Fruit fly (Drosophila melanogaster): Measurements from ENCODE around the gene CG10984.

CG10984 gene

dm6 chr3L:12703451-12704020 lies 46.4 kb upstream of the CG10984 start:
- peak; percentile 47 for TF ChIP-seq topi (GFP tag; optimal IDR thresholded peaks at IDR 0.05)
- TF ChIP-seq CG7368 (GFP tag; optimal IDR thresholded peaks at IDR 0.05): no peak
- TF ChIP-seq Sox14 (GFP tag; optimal IDR thresholded peaks at IDR 0.05): no peak
- TF ChIP-seq cyc (GFP tag; optimal IDR thresholded peaks at IDR 0.05): peak; percentile 7
- TF ChIP-seq CG6808 (GFP tag; optimal IDR thresholded peaks at IDR 0.05): peak; percentile 42
- peak; percentile 15 for TF ChIP-seq CG10631 (GFP tag; optimal IDR thresholded peaks at IDR 0.05)
- TF ChIP-seq dsx (GFP tag; optimal IDR thresholded peaks at IDR 0.05; ENCODE audit: poor library complexity, severe bottlenecking): peak; percentile 37
- peak; percentile 51 for TF ChIP-seq CG10669 (GFP tag; optimal IDR thresholded peaks at IDR 0.05)
- TF ChIP-seq CG6163 (GFP tag; IDR thresholded peaks at IDR 0.05): peak; percentile 23; the same call in 1 of the 3 replicates
- peak in 1 of 2 experiments; percentile 29 for TF ChIP-seq ss (GFP tag; optimal IDR thresholded peaks at IDR 0.05)
- no peak for TF ChIP-seq esn (GFP tag; optimal IDR thresholded peaks at IDR 0.05)
- peak; percentile 15 for TF ChIP-seq CG3032 (tag; optimal IDR thresholded peaks at IDR 0.05)
- TF ChIP-seq spab (GFP tag; optimal IDR thresholded peaks at IDR 0.05): peak; percentile 32
- peak; percentile 21 for TF ChIP-seq CG11762 (GFP tag; optimal IDR thresholded peaks at IDR 0.05; ENCODE audit: insufficient read depth)
- no peak for TF ChIP-seq Hr39 (GFP tag; optimal IDR thresholded peaks at IDR 0.05)
- TF ChIP-seq Smox (GFP tag; optimal IDR thresholded peaks at IDR 0.05): no peak
- peak; percentile 41 for TF ChIP-seq Ets96B (tag; optimal IDR thresholded peaks at IDR 0.05)
- peak; percentile 71 for TF ChIP-seq svp (GFP tag)
- TF ChIP-seq CG3919 (GFP tag; optimal IDR thresholded peaks at IDR 0.05): peak; percentile 45
- no peak for TF ChIP-seq CG6276 (GFP tag; optimal IDR thresholded peaks at IDR 0.05)
- TF ChIP-seq Eip78C (GFP tag): peak; percentile 92

- no peak for TF ChIP-seq CG6792 (GFP tag; optimal IDR thresholded peaks at IDR 0.05)
- peak in 1 of 2 experiments; percentile 28 for TF ChIP-seq ss (GFP tag; optimal IDR thresholded peaks at IDR 0.05)
- no peak for TF ChIP-seq CG11762 (GFP tag; optimal IDR thresholded peaks at IDR 0.05; ENCODE audit: insufficient read depth)
- no peak for TF ChIP-seq CG10631 (GFP tag; optimal IDR thresholded peaks at IDR 0.05)
- peak; percentile 53 for TF ChIP-seq svp (GFP tag)
- no peak for TF ChIP-seq lz (GFP tag; optimal IDR thresholded peaks at IDR 0.05)
- no peak for TF ChIP-seq CG7368 (GFP tag; optimal IDR thresholded peaks at IDR 0.05)
- no peak for TF ChIP-seq Hr38 (GFP tag; optimal IDR thresholded peaks at IDR 0.05)
- no peak for TF ChIP-seq Ets21C (GFP tag; optimal IDR thresholded peaks at IDR 0.05)
Observed at dm6 chr3L:12704335-12704734, 45.6 kb upstream of the CG10984 start.

- TF ChIP-seq Gug (GFP tag; IDR thresholded peaks at IDR 0.05): no peak
- no peak for TF ChIP-seq CG1621 (tag; optimal IDR thresholded peaks at IDR 0.05)
- no peak for TF ChIP-seq CG11762 (GFP tag; optimal IDR thresholded peaks at IDR 0.05; ENCODE audit: insufficient read depth)
- no peak for TF ChIP-seq CG8119 (GFP tag; IDR thresholded peaks at IDR 0.05)
- TF ChIP-seq CG7368 (GFP tag; optimal IDR thresholded peaks at IDR 0.05): no peak
- no peak for TF ChIP-seq CG4318 (GFP tag; optimal IDR thresholded peaks at IDR 0.05)
- no peak for TF ChIP-seq Eip75B (GFP tag; optimal IDR thresholded peaks at IDR 0.05)
- TF ChIP-seq Ets21C (GFP tag; optimal IDR thresholded peaks at IDR 0.05): no peak
- TF ChIP-seq Hr38 (GFP tag; optimal IDR thresholded peaks at IDR 0.05): no peak
Observed at dm6 chr3L:12705377-12705776, 44.5 kb upstream of the CG10984 start.

- peak; percentile 40 for TF ChIP-seq CG10631 (GFP tag; optimal IDR thresholded peaks at IDR 0.05)
- peak; percentile 63 for TF ChIP-seq spab (GFP tag; optimal IDR thresholded peaks at IDR 0.05)
- peak; percentile 38 for TF ChIP-seq Sox14 (GFP tag; optimal IDR thresholded peaks at IDR 0.05)
- TF ChIP-seq Ets96B (tag; optimal IDR thresholded peaks at IDR 0.05): peak; percentile 49
- TF ChIP-seq CG3919 (GFP tag; optimal IDR thresholded peaks at IDR 0.05): peak; percentile 50
- no peak for TF ChIP-seq Hr4 (GFP tag; optimal IDR thresholded peaks at IDR 0.05)
- no peak for TF ChIP-seq net (GFP tag; optimal IDR thresholded peaks at IDR 0.05)
- peak; percentile 34 for TF ChIP-seq CG7368 (GFP tag; optimal IDR thresholded peaks at IDR 0.05)
- peak; percentile 63 for TF ChIP-seq topi (GFP tag; optimal IDR thresholded peaks at IDR 0.05)
- TF ChIP-seq vri (GFP tag; optimal IDR thresholded peaks at IDR 0.05): no peak
- no peak for TF ChIP-seq CG4318 (GFP tag; optimal IDR thresholded peaks at IDR 0.05)
- TF ChIP-seq fd85E (GFP tag; optimal IDR thresholded peaks at IDR 0.05): no peak
- TF ChIP-seq CG11762 (GFP tag; optimal IDR thresholded peaks at IDR 0.05; ENCODE audit: insufficient read depth): no peak
- TF ChIP-seq Blimp-1 (GFP tag; optimal IDR thresholded peaks at IDR 0.05): peak; percentile 17
- TF ChIP-seq CG34406 (GFP tag; optimal IDR thresholded peaks at IDR 0.05): peak; percentile 40
- peak; percentile 38 for TF ChIP-seq CG9139 (GFP tag; optimal IDR thresholded peaks at IDR 0.05)
- peak; percentile 39 for TF ChIP-seq lz (GFP tag; optimal IDR thresholded peaks at IDR 0.05)
- peak; percentile 84 for TF ChIP-seq Eip78C (GFP tag)
- peak; percentile 43 for TF ChIP-seq Eip75B (GFP tag; optimal IDR thresholded peaks at IDR 0.05)
- peak; percentile 24 for TF ChIP-seq CG8319 (GFP tag; optimal IDR thresholded peaks at IDR 0.05)
- TF ChIP-seq CG11902 (GFP tag; optimal IDR thresholded peaks at IDR 0.05): peak; percentile 29
- peak; percentile 32 for TF ChIP-seq OdsH (GFP tag; optimal IDR thresholded peaks at IDR 0.05)
- TF ChIP-seq CG31627 (GFP tag; optimal IDR thresholded peaks at IDR 0.05): peak; percentile 38
- TF ChIP-seq cyc (GFP tag; optimal IDR thresholded peaks at IDR 0.05): peak; percentile 59
- TF ChIP-seq Smox (GFP tag; optimal IDR thresholded peaks at IDR 0.05): peak; percentile 30
- no peak for TF ChIP-seq eg (GFP tag; IDR thresholded peaks at IDR 0.05)
- TF ChIP-seq CG8119 (GFP tag; IDR thresholded peaks at IDR 0.05): no peak
Observed at dm6 chr3L:12706456-12706855, 43.5 kb upstream of the CG10984 start.
